Worm (Caenorhabditis elegans) whole organism, young adult: ENCODE measurements around the gene srbc-51.

Source experiments
- B0035.1 ChIP-seq: sonication (generic microtip); optimal IDR thresholded peaks from 2 replicates; lab custom pipeline; 2016; ENCODE audit warnings: missing genetic modification characterization, mild to moderate bottlenecking, missing compliant biosample characterization, missing genotype, missing genetic modification reagents
- F49E8.2 ChIP-seq: sonication (generic microtip); optimal IDR thresholded peaks from 3 replicates; lab custom pipeline; 2017; ENCODE audit warnings: missing genetic modification characterization, mild to moderate bottlenecking, missing compliant biosample characterization, antibody characterized with exemption, moderate library complexity; ENCODE audit not compliant: insufficient read depth
- efl-1 ChIP-seq: fragments of 150-350 bp; optimal IDR thresholded peaks from 2 replicates; lab custom pipeline; 2014; ENCODE audit warnings: missing biosample characterization, missing genetic modification reagents, missing genetic modification characterization
- gei-17 ChIP-seq: fragments of 200-800 bp; sonication (Bioruptor generic); optimal IDR thresholded peaks from 2 replicates; lab custom pipeline; 2018; ENCODE audit warnings: mild to moderate bottlenecking, missing genetic modification characterization, missing compliant biosample characterization
- pha-4 ChIP-seq: fragments of 150-350 bp; sonication (generic microtip); optimal IDR thresholded peaks from 2 replicates; lab custom pipeline; 2014; ENCODE audit warnings: missing biosample characterization, missing genetic modification reagents, missing genetic modification characterization
- snpc-4 ChIP-seq, 5 experiments: fragments of 150-350 bp in 1 of 5; sonication (generic microtip) in 4 of 5; optimal IDR thresholded peaks; 2 replicates each; lab custom pipeline; 2014 to 2018; ENCODE audit warnings: missing genetic modification characterization in 5 of 5, missing biosample characterization in 3 of 5, antibody characterized with exemption in 2 of 5, mild to moderate bottlenecking in 2 of 5, missing compliant biosample characterization in 2 of 5, missing genotype in 2 of 5, moderate library complexity in 2 of 5, missing genetic modification reagents in 1 of 5

DNA sequence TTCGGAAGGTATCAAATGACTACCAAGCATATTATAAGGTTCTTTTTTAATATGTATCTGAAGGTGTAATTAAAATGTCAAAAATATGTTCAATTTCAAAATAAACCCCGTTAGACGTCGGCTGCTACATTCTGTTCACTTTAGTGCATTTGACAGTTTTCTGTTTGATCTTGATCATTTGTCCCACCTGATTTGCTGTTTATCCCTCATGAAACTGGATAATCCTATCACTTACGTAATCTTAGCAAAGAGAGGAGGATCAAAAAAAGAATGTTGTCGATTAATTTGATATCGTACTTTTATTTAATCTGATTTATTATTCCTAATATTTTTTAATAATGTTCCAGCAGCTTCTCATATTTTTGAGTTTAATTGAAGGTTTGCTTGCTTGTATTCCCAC is 15.8 kb upstream of the srbc-51 start, which contains the start of gene F54B8.1:
- TF ChIP-seq snpc-4 (GFP tag; optimal IDR thresholded peaks at IDR 0.05; lab: Kevin White, UChicago) (no peak), snpc-4 (tag; optimal IDR thresholded peaks at IDR 0.05; lab: Kevin White, UChicago) (no peak), B0035.1 (tag; lab: Kevin White, UChicago) (no peak), pha-4 (tag; lab: Kevin White, UChicago) (no peak), efl-1 (GFP tag; lab: Kevin White, UChicago) (no peak), F49E8.2 (tag; lab: Kevin White, UChicago) (no peak), gei-17 (no peak)
